Fruit fly (Drosophila melanogaster): ENCODE data around the gene CG14115.

The CG14115 gene

dm6 chr3L:13089869-13090268 is 28.6 kb upstream of the CG14115 start, which contains the start of gene CG11251:
TSS of gene CG11251 (minus strand) at chr3L:13089969.
- no peak for TF ChIP-seq Hr96 (GFP tag; optimal IDR thresholded peaks at IDR 0.05)
- no peak for TF ChIP-seq Crg-1 (GFP tag; optimal IDR thresholded peaks at IDR 0.05)
- TF ChIP-seq CG12768 (GFP tag; optimal IDR thresholded peaks at IDR 0.05): no peak
- TF ChIP-seq cic (GFP tag; optimal IDR thresholded peaks at IDR 0.05): no peak
- TF ChIP-seq Mnt (GFP tag; optimal IDR thresholded peaks at IDR 0.05): no peak
- no peak for TF ChIP-seq pad (GFP tag; optimal IDR thresholded peaks at IDR 0.05)
- no peak for TF ChIP-seq tj (GFP tag; optimal IDR thresholded peaks at IDR 0.05)
- TF ChIP-seq CG5204 (GFP tag; optimal IDR thresholded peaks at IDR 0.05): no peak
- no peak for TF ChIP-seq cnc (optimal IDR thresholded peaks at IDR 0.05)
- TF ChIP-seq CG7045 (GFP tag; optimal IDR thresholded peaks at IDR 0.05): no peak
- no peak for TF ChIP-seq ovo (GFP tag; optimal IDR thresholded peaks at IDR 0.05)
- TF ChIP-seq kay (GFP tag; ENCODE audit: borderline replicate concordance): no peak
- TF ChIP-seq CG1620 (GFP tag; optimal IDR thresholded peaks at IDR 0.05): no peak
- TF ChIP-seq CG7101 (tag; optimal IDR thresholded peaks at IDR 0.05): no peak
- no peak for TF ChIP-seq bab1 (GFP tag; optimal IDR thresholded peaks at IDR 0.05)
- no peak for TF ChIP-seq CG14711 (tag; optimal IDR thresholded peaks at IDR 0.05)
- TF ChIP-seq Clk (GFP tag; optimal IDR thresholded peaks at IDR 0.05): no peak
- no peak for TF ChIP-seq CG33017 (tag; optimal IDR thresholded peaks at IDR 0.05)

DNA sequence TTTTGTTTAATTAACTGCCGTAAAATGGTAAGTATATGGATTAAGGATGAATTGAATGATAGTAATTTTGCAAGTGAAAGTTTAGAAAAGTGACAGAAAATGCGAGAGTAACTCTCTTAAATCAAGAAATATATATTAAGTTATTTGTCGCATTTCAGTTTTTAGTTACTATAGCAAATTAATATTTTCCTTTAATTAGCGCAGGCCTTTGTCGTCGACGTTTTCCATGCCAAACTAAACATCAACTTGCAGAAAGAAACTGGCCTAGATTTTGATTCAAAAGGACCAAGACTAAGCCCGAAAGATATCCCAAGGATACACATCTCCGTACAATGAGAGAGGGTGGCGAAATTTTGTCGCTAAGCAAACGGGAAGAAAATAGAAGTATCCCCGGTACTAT is 26.0 kb upstream of the CG14115 start, which contains the start of gene CG17300:
TSS of gene CG17300 (minus strand) at position 101 of the 400 bp plus-strand sequence.
- no peak for TF ChIP-seq pad (GFP tag; optimal IDR thresholded peaks at IDR 0.05)
- no peak for TF ChIP-seq CG7101 (tag; optimal IDR thresholded peaks at IDR 0.05)
- no peak for TF ChIP-seq kay (GFP tag; ENCODE audit: borderline replicate concordance)
- TF ChIP-seq bab1 (GFP tag; optimal IDR thresholded peaks at IDR 0.05): no peak
- no peak for TF ChIP-seq Hr96 (GFP tag; optimal IDR thresholded peaks at IDR 0.05)
- no peak for TF ChIP-seq cnc (optimal IDR thresholded peaks at IDR 0.05)
- no peak for TF ChIP-seq CG7045 (GFP tag; optimal IDR thresholded peaks at IDR 0.05)
- TF ChIP-seq tj (GFP tag; optimal IDR thresholded peaks at IDR 0.05): no peak
- no peak for TF ChIP-seq Clk (GFP tag; optimal IDR thresholded peaks at IDR 0.05)
- no peak for TF ChIP-seq CG11617 (GFP tag; optimal IDR thresholded peaks at IDR 0.05)

DNA sequence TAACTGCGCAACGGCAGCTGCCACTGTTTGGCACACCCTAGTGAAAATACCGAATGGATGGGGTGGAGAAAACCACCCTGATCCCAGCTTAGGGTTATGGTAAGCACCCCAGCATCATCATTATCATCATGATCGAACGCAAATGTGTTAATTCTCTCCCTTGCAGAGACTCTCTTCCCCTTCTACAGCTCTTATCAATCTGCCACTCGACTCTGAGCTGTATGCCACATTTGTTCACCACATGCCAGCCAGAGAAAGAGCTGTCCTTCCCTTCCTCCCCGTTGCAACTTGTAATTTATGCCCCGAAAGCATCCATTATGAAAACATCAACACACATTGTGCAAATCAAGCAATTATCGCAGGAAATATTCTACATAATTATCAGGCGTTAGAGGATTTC is 23.3 kb upstream of the CG14115 start:
- TF ChIP-seq CG33017 (tag; optimal IDR thresholded peaks at IDR 0.05): no peak
- TF ChIP-seq cic (GFP tag; optimal IDR thresholded peaks at IDR 0.05): no peak
- TF ChIP-seq CG1620 (GFP tag; optimal IDR thresholded peaks at IDR 0.05): no peak
- TF ChIP-seq CG7101 (tag; optimal IDR thresholded peaks at IDR 0.05): no peak
- no peak for TF ChIP-seq kay (GFP tag; ENCODE audit: borderline replicate concordance)
- no peak for TF ChIP-seq Crg-1 (GFP tag; optimal IDR thresholded peaks at IDR 0.05)
- TF ChIP-seq ovo (GFP tag; optimal IDR thresholded peaks at IDR 0.05): no peak
- no peak for TF ChIP-seq CG11617 (GFP tag; optimal IDR thresholded peaks at IDR 0.05)
- no peak for TF ChIP-seq Hr96 (GFP tag; optimal IDR thresholded peaks at IDR 0.05)
- no peak for TF ChIP-seq cnc (optimal IDR thresholded peaks at IDR 0.05)
- TF ChIP-seq toe (GFP tag; optimal IDR thresholded peaks at IDR 0.05): no peak

DNA sequence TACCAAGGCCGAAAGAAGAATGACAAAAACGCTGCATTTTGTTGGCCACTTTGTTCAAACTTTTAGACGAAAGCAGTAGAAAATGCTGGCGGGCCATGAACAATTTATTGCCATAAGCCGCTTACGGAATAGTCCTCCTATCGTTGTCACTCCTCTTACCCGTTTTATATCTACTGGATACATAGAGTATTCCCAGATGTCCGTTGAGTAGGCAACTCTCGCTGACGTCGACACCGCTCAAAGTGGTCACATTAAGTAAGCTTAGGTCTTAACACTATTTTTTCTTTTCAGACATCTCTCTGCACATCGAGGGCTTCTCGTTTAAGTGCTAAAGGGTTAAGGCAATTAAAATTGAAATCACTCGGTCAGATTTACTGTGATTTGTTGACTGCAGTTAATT is 22.2 kb upstream of the CG14115 start:
- TF ChIP-seq CG7101 (tag; optimal IDR thresholded peaks at IDR 0.05): no peak
- TF ChIP-seq CG11617 (GFP tag; optimal IDR thresholded peaks at IDR 0.05): no peak
- TF ChIP-seq Crg-1 (GFP tag; optimal IDR thresholded peaks at IDR 0.05): no peak
- no peak for TF ChIP-seq CG1620 (GFP tag; optimal IDR thresholded peaks at IDR 0.05)

DNA sequence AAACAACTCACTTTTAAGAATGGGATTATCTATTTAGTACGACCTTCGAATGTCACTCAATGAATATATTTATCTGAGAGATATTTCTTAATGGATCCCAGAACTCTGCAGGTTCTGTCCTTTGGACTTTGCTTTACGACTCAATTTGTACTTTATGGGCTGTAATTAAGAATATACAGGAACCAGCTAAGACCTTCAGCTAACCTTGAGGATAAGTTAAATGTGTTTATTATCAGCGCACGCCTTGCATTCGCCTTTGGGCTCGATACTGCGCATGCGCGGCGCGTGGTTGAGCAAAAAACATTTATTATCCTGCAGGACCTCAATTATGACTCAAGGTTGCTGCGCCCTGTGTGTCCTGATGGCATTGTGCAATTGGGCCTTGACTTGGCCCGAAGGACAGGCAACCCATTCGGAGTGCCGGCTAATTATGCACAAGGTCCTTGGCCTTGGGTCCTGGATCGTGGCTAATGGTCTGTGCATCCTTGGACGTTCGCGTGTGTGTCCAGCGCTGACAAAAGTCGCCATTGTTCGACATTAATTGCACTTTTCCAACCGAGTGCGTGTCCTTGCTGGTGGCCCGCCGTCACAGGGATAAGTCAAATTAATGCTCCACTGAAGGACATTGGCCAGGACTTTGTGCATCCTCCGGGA is 20.2 kb upstream of the CG14115 start:
- TF ChIP-seq tj (GFP tag; optimal IDR thresholded peaks at IDR 0.05): no peak
- no peak for TF ChIP-seq Hr96 (GFP tag; optimal IDR thresholded peaks at IDR 0.05)
- TF ChIP-seq CG33017 (tag; optimal IDR thresholded peaks at IDR 0.05): no peak
- TF ChIP-seq CG1620 (GFP tag; optimal IDR thresholded peaks at IDR 0.05): no peak
- no peak for TF ChIP-seq CG7101 (tag; optimal IDR thresholded peaks at IDR 0.05)
- no peak for TF ChIP-seq Crg-1 (GFP tag; optimal IDR thresholded peaks at IDR 0.05)
- no peak for TF ChIP-seq toe (GFP tag; optimal IDR thresholded peaks at IDR 0.05)
- TF ChIP-seq cnc (optimal IDR thresholded peaks at IDR 0.05): no peak
- no peak for TF ChIP-seq Clk (GFP tag; optimal IDR thresholded peaks at IDR 0.05)
- TF ChIP-seq ovo (GFP tag; optimal IDR thresholded peaks at IDR 0.05): no peak
- no peak for TF ChIP-seq cic (GFP tag; optimal IDR thresholded peaks at IDR 0.05)
- TF ChIP-seq CG12768 (GFP tag; optimal IDR thresholded peaks at IDR 0.05): no peak
- no peak for TF ChIP-seq Mnt (GFP tag; optimal IDR thresholded peaks at IDR 0.05)
- TF ChIP-seq CG11617 (GFP tag; optimal IDR thresholded peaks at IDR 0.05): no peak
- TF ChIP-seq CG7045 (GFP tag; optimal IDR thresholded peaks at IDR 0.05): no peak
- TF ChIP-seq kay (GFP tag; ENCODE audit: borderline replicate concordance): no peak
- TF ChIP-seq CG5204 (GFP tag; optimal IDR thresholded peaks at IDR 0.05): no peak
- TF ChIP-seq bab1 (GFP tag; optimal IDR thresholded peaks at IDR 0.05): no peak

DNA sequence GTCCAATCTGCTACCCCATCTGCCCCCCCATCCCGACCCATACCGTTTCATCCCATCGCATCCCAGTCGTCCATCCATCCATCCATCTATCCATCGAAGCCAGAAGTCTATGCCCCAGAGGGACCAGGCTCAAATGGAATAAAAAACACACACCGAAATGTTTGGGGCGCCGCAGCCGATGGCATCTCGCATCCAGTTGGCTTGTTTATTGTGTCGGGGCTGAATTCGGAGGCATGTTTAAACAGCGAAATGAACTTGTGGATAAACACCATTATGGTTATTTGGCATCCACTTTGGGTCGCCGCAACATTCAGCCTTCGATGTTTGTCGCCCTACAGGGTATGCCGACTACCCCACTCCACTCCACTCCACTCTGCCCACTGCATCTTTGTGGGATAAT is 19.2 kb upstream of the CG14115 start:
- TF ChIP-seq cnc (optimal IDR thresholded peaks at IDR 0.05) (no peak), tj (GFP tag; optimal IDR thresholded peaks at IDR 0.05) (no peak), CG14711 (tag; optimal IDR thresholded peaks at IDR 0.05) (no peak), bab1 (GFP tag; optimal IDR thresholded peaks at IDR 0.05) (no peak), Crg-1 (GFP tag; optimal IDR thresholded peaks at IDR 0.05) (no peak), CG12768 (GFP tag; optimal IDR thresholded peaks at IDR 0.05) (no peak), CG7101 (tag; optimal IDR thresholded peaks at IDR 0.05) (no peak), Hr96 (GFP tag; optimal IDR thresholded peaks at IDR 0.05) (no peak), cic (GFP tag; optimal IDR thresholded peaks at IDR 0.05) (no peak), toe (GFP tag; optimal IDR thresholded peaks at IDR 0.05) (no peak), CG11617 (GFP tag; optimal IDR thresholded peaks at IDR 0.05) (no peak), CG1620 (GFP tag; optimal IDR thresholded peaks at IDR 0.05) (no peak)

Measured in whole organism, adult.